Worm (Caenorhabditis elegans) whole organism, midembryonic: Measurements from ENCODE around the gene C53D6.6.

Source experiments
- T22C8.4 ChIP-seq: fragments of 200-800 bp; sonication (Bioruptor generic); IDR thresholded peaks from 2 replicates; pipeline ENCODE4 v1.3.6; 2022; ENCODE audit warnings: missing genetic modification characterization, missing compliant biosample characterization
- klf-2 ChIP-seq: fragments of 200-800 bp; sonication (Bioruptor generic); conservative IDR thresholded peaks from 2 replicates; pipeline ENCODE4 v1.3.6; 2022; ENCODE audit warnings: missing genetic modification reagents, missing genetic modification characterization, missing compliant biosample characterization
- tab-1 ChIP-seq: fragments of 200-800 bp; sonication (Bioruptor generic); IDR thresholded peaks from 2 replicates; pipeline ENCODE4 v1.3.6; 2022; ENCODE audit warnings: missing genetic modification characterization, missing compliant biosample characterization

DNA sequence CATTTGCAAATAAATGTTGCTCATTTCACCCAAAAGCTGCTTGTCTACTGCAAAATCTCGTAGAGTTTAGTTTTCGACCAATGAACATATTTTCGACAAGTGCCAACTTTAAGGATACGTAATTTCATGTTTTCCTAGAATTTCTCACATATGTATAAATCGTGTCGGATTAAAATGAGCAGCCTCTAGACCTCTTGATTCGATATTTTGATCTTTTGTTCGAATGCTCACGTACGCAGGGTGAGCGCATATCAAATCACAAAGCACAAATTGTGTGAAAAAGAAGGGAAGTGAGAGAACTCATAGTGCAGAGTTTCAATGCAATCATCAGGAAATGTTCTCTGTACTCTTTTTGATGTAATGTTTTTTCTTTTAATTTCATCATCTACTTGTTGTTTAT lies 31.1 kb upstream of the C53D6.6 start:
- TF ChIP-seq klf-2 (GFP tag; lab: Robert Waterston, UW) (no peak), tab-1 (GFP tag; lab: Robert Waterston, UW) (no peak), T22C8.4 (GFP tag; lab: Robert Waterston, UW) (no peak)
